Worm (Caenorhabditis elegans): ENCODE data around the gene col-147.

DNA sequence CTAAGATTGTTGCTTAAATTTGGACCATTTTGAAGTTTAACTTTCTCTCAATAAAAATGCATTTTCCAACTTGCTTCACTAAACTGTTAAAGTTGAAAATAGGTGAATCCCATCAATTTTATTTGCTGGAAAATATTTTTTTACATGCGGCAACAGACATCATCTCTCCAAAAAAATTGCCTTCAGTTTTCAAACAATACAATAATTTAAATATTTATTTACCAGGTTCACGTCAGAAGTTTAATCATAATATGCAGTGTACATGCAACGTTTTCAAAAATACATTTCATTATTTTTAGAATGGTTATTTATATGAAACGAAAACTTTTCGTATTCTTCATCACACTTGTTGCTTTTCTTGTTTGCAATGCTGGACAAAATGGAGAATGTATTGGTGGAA is 2.2 kb downstream of the col-147 start, which contains the start of gene T06E4.5:
- no peak for TF ChIP-seq ama-1 (optimal IDR thresholded peaks at IDR 0.05)
- no peak for TF ChIP-seq C34F6.9 (tag; optimal IDR thresholded peaks at IDR 0.05)

Data from whole organism, L2 larva.